Fruit fly (Drosophila melanogaster): Measurements from ENCODE around the gene CG18641.
A peak's percentile ranks its signal among the peaks of the same experiment; 100 is the strongest.

Gene CG18641

DNA sequence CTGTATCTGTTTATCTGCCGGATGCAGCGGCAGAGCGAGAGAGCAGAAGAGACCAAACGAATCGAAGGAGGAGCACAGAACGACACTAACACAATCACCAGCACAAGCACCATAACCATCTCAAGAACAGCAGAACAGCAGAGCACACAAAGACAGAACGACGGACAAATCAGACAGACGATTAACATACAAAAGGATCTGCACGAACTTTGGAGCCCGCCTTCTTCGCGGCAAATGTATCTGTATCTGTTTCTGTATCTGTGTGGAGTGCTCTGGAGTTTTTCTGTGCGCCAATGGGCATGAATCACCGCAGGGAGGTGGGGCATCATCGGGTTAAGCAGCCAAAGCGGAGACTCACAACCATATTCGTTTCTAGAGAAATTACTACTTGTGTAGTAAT lies 33.4 kb upstream of the CG18641 start:
- TF ChIP-seq CG10631 (GFP tag; optimal IDR thresholded peaks at IDR 0.05), result no peak
- TF ChIP-seq achi (GFP tag; optimal IDR thresholded peaks at IDR 0.05), result no peak
- peak; percentile 15 to 20 for TF ChIP-seq ss (GFP tag; optimal IDR thresholded peaks at IDR 0.05)

DNA sequence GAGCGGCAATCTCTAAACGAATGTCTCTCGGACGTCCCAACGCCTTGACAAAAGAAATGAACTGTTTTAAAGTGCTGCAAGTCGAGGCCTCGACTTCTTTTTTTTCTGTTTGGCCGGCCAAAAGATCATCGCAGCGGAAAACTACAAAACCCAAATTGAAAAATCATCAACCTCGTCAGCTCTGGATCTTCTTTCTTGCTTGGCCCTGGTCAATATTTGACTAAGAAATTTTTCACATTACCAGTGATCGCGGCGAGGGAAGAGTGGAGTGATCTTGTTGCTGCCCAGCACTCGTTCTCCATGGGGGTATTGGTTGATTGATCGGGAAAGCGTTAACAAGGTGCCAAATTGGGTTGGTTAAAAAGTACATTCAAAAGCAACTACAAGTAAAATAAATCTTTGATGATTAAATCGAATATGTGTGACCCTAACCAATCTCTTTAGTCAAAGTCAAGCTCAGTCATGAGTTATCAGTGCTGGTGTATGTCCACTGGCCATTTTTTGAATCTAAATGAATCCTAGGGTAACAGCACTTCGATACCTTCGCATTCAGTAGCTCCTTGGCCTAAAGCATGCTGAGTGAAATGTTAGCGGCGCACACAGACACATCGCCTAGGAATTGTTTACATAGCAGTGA lies 23.6 kb upstream of the CG18641 start:
- TF ChIP-seq achi (GFP tag; optimal IDR thresholded peaks at IDR 0.05) (peak; percentile 2), CG6808 (GFP tag; optimal IDR thresholded peaks at IDR 0.05) (peak; percentile 26), Sox14 (GFP tag; optimal IDR thresholded peaks at IDR 0.05) (peak; percentile 8), CG3919 (GFP tag; optimal IDR thresholded peaks at IDR 0.05) (peak; percentile 18), fkh (GFP tag; optimal IDR thresholded peaks at IDR 0.05) (peak; percentile 51), Eip75B (GFP tag; optimal IDR thresholded peaks at IDR 0.05) (no peak), dsx (GFP tag; optimal IDR thresholded peaks at IDR 0.05; ENCODE audit: poor library complexity, severe bottlenecking) (peak; percentile 17), OdsH (GFP tag; optimal IDR thresholded peaks at IDR 0.05) (no peak), CG32006 (GFP tag; optimal IDR thresholded peaks at IDR 0.05) (peak; percentile 32), Eip78C (GFP tag) (peak; percentile 48), CG8632 (GFP tag; optimal IDR thresholded peaks at IDR 0.05) (no peak), net (GFP tag; optimal IDR thresholded peaks at IDR 0.05) (no peak), cyc (GFP tag; optimal IDR thresholded peaks at IDR 0.05) (no peak), CG7368 (GFP tag; optimal IDR thresholded peaks at IDR 0.05) (no peak), CG3032 (tag; optimal IDR thresholded peaks at IDR 0.05) (peak; percentile 4), CG10631 (GFP tag; optimal IDR thresholded peaks at IDR 0.05) (peak; percentile 15)

DNA sequence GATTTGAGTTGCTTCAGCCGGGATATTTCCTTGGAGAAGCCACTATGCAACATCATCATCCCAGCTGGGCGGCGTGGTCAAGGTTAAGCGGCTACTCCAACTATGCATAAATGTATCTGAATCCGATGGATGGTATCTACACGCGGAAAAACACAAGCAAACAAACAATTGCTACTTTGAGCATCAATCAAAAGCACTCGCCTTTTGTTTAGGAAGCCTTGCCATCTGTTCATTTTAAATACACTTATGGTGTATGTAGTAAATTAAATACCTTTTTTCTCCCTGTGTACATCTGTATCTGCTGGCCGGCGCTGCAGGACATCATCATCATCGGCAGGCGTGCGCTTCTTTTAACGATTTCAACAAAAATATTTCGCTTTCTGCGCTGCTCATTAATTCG lies 21.1 kb upstream of the CG18641 start:
- peak; percentile 9 for TF ChIP-seq CG31627 (GFP tag; optimal IDR thresholded peaks at IDR 0.05)
- peak; percentile 17 for TF ChIP-seq CG8319 (GFP tag; optimal IDR thresholded peaks at IDR 0.05)
- TF ChIP-seq topi (GFP tag; optimal IDR thresholded peaks at IDR 0.05), result peak; percentile 15
- TF ChIP-seq pdm3 (GFP tag; optimal IDR thresholded peaks at IDR 0.05), result peak; percentile 26
- peak; percentile 29 for TF ChIP-seq CG6808 (GFP tag; optimal IDR thresholded peaks at IDR 0.05)
- peak; percentile 21 for TF ChIP-seq Sox14 (GFP tag; optimal IDR thresholded peaks at IDR 0.05)
- peak; percentile 39 for TF ChIP-seq spab (GFP tag; optimal IDR thresholded peaks at IDR 0.05)
- TF ChIP-seq Eip93F (GFP tag; optimal IDR thresholded peaks at IDR 0.05), result no peak
- TF ChIP-seq CG16779 (tag; optimal IDR thresholded peaks at IDR 0.05), result no peak
- no peak for TF ChIP-seq Hr39 (GFP tag; optimal IDR thresholded peaks at IDR 0.05)
- peak; percentile 17 to 37 for TF ChIP-seq ss (GFP tag; optimal IDR thresholded peaks at IDR 0.05)
- no peak for TF ChIP-seq Ets21C (GFP tag; optimal IDR thresholded peaks at IDR 0.05)
- no peak for TF ChIP-seq Gug (GFP tag; IDR thresholded peaks at IDR 0.05)
- peak; percentile 20 for TF ChIP-seq OdsH (GFP tag; optimal IDR thresholded peaks at IDR 0.05)
- peak; percentile 33 for TF ChIP-seq acj6 (GFP tag; optimal IDR thresholded peaks at IDR 0.05)
- peak; percentile 43 for TF ChIP-seq Eip75B (GFP tag; optimal IDR thresholded peaks at IDR 0.05)
- TF ChIP-seq CG8632 (GFP tag; optimal IDR thresholded peaks at IDR 0.05), result no peak
- TF ChIP-seq CG32006 (GFP tag; optimal IDR thresholded peaks at IDR 0.05), result no peak
- no peak for TF ChIP-seq Hr38 (GFP tag; optimal IDR thresholded peaks at IDR 0.05)
- peak; percentile 34 for TF ChIP-seq CG3032 (tag; optimal IDR thresholded peaks at IDR 0.05)
- TF ChIP-seq CG9139 (GFP tag; optimal IDR thresholded peaks at IDR 0.05), result no peak
- no peak for TF ChIP-seq CG11902 (GFP tag; optimal IDR thresholded peaks at IDR 0.05)
- TF ChIP-seq CG10631 (GFP tag; optimal IDR thresholded peaks at IDR 0.05), result no peak
- peak in 1 of 2 experiments; percentile 28 for TF ChIP-seq salr (GFP tag; optimal IDR thresholded peaks at IDR 0.05)
- peak; percentile 56 for TF ChIP-seq svp (GFP tag)
- no peak for TF ChIP-seq CG1621 (tag; optimal IDR thresholded peaks at IDR 0.05)
- peak; percentile 34 for TF ChIP-seq dsx (GFP tag; optimal IDR thresholded peaks at IDR 0.05; ENCODE audit: poor library complexity, severe bottlenecking)
- peak; percentile 84 for TF ChIP-seq Eip78C (GFP tag)
- no peak for TF ChIP-seq Sox15 (GFP tag; optimal IDR thresholded peaks at IDR 0.05)
- peak; percentile 44 for TF ChIP-seq CG3919 (GFP tag; optimal IDR thresholded peaks at IDR 0.05)
- TF ChIP-seq vri (GFP tag; optimal IDR thresholded peaks at IDR 0.05), result no peak
- TF ChIP-seq CG6163 (GFP tag; IDR thresholded peaks at IDR 0.05), result 0 out of 3 replicates have a peak, but pooled peaks have one; percentile 25
- no peak for TF ChIP-seq cyc (GFP tag; optimal IDR thresholded peaks at IDR 0.05)
- no peak for TF ChIP-seq Smox (GFP tag; optimal IDR thresholded peaks at IDR 0.05)
- no peak for TF ChIP-seq Lpt (GFP tag; optimal IDR thresholded peaks at IDR 0.05)
- TF ChIP-seq Met (GFP tag; optimal IDR thresholded peaks at IDR 0.05), result peak; percentile 7
- TF ChIP-seq fd59A (GFP tag; optimal IDR thresholded peaks at IDR 0.05), result peak; percentile 35
- peak; percentile 52 for TF ChIP-seq CG10669 (GFP tag; optimal IDR thresholded peaks at IDR 0.05)
- no peak for TF ChIP-seq CG11762 (GFP tag; optimal IDR thresholded peaks at IDR 0.05; ENCODE audit: insufficient read depth)
- TF ChIP-seq CG6276 (GFP tag; optimal IDR thresholded peaks at IDR 0.05), result no peak
- no peak for TF ChIP-seq esn (GFP tag; optimal IDR thresholded peaks at IDR 0.05)
